Fruit fly (Drosophila melanogaster) whole organism, pupa: Measurements from ENCODE around the gene eIF3f1.
A peak's percentile ranks its signal among the peaks of the same experiment; 100 is the strongest.

Experiments
- CG10348 ChIP-seq: fragments of 200-800 bp; sonication (Bioruptor generic); IDR thresholded peaks from 2 replicates; pipeline ENCODE4 v1.3.6; 2022; ENCODE audit warnings: missing biosample characterization, missing genetic modification characterization
- CG12605 ChIP-seq: fragments of 200-800 bp; sonication (Bioruptor generic); IDR thresholded peaks from 2 replicates; pipeline ENCODE4 v1.3.6; 2022; ENCODE audit warnings: missing biosample characterization, missing genetic modification characterization
- CG13204 ChIP-seq: fragments of 200-800 bp; sonication (Bioruptor generic); optimal IDR thresholded peaks from 2 replicates; lab custom pipeline; 2018; ENCODE audit warnings: missing biosample characterization, mild to moderate bottlenecking, missing genetic modification characterization, moderate library complexity
- CG14655 ChIP-seq: fragments of 200-800 bp; sonication (Bioruptor generic); optimal IDR thresholded peaks from 3 replicates; lab custom pipeline; 2017; ENCODE audit warnings: mild to moderate bottlenecking, missing biosample characterization, missing genetic modification reagents, missing genetic modification characterization
- CG15710 ChIP-seq: fragments of 200-800 bp; sonication (Bioruptor generic); optimal IDR thresholded peaks from 2 replicates; lab custom pipeline; 2018; ENCODE audit warnings: missing biosample characterization, mild to moderate bottlenecking, missing genetic modification characterization, moderate library complexity
- CG17806 ChIP-seq: fragments of 200-800 bp; sonication (Bioruptor generic); optimal IDR thresholded peaks from 2 replicates; lab custom pipeline; 2018; ENCODE audit warnings: missing biosample characterization, mild to moderate bottlenecking, missing genetic modification characterization, moderate library complexity
- CG32121 ChIP-seq: fragments of 200-800 bp; sonication (Bioruptor generic); IDR thresholded peaks from 2 replicates; pipeline ENCODE4 v1.3.6; 2022; ENCODE audit warnings: missing biosample characterization, missing genetic modification characterization
- CG34367 ChIP-seq: fragments of 200-800 bp; sonication (Bioruptor generic); optimal IDR thresholded peaks from 2 replicates; lab custom pipeline; 2018; ENCODE audit warnings: missing biosample characterization, mild to moderate bottlenecking, missing genetic modification characterization
- CG4496 ChIP-seq: fragments of 200-800 bp; sonication (Bioruptor generic); IDR thresholded peaks from 3 replicates; pipeline ENCODE4 v1.3.6; 2022; ENCODE audit warnings: missing biosample characterization, missing genetic modification characterization
- CG8159 ChIP-seq: fragments of 200-800 bp; sonication (Bioruptor generic); optimal IDR thresholded peaks from 3 replicates; lab custom pipeline; 2018; ENCODE audit warnings: missing biosample characterization, mild to moderate bottlenecking, missing genetic modification characterization, moderate library complexity
- CG8301 ChIP-seq: fragments of 200-800 bp; sonication (Bioruptor generic); optimal IDR thresholded peaks from 2 replicates; lab custom pipeline; 2018; ENCODE audit warnings: missing biosample characterization, mild to moderate bottlenecking, missing genetic modification characterization
- CG9948 ChIP-seq: fragments of 200-800 bp; sonication (Bioruptor generic); optimal IDR thresholded peaks from 2 replicates; lab custom pipeline; 2018; ENCODE audit warnings: missing biosample characterization, mild to moderate bottlenecking, missing genetic modification characterization, moderate library complexity
- D1 ChIP-seq: fragments of 200-800 bp; sonication (Bioruptor generic); optimal IDR thresholded peaks from 2 replicates; lab custom pipeline; 2018; ENCODE audit warnings: missing biosample characterization, mild to moderate bottlenecking, missing genetic modification characterization, moderate library complexity
- EcR ChIP-seq: fragments of 200-800 bp; sonication (Bioruptor generic); optimal IDR thresholded peaks from 3 replicates; lab custom pipeline; 2019; ENCODE audit warnings: missing biosample characterization, missing genetic modification characterization, mild to moderate bottlenecking, moderate library complexity, missing genetic modification reagents
- Ets98B ChIP-seq: fragments of 200-800 bp; sonication (Bioruptor generic); IDR thresholded peaks from 2 replicates; pipeline ENCODE4 v1.3.6; 2022; ENCODE audit warnings: missing biosample characterization, missing genetic modification characterization
- Pif1A ChIP-seq: fragments of 200-800 bp; sonication (Bioruptor generic); optimal IDR thresholded peaks from 3 replicates; lab custom pipeline; 2016; ENCODE audit warnings: missing biosample characterization, missing genetic modification characterization
- Pif1B ChIP-seq: fragments of 200-800 bp; sonication (Bioruptor generic); optimal IDR thresholded peaks from 3 replicates; lab custom pipeline; 2016; ENCODE audit warnings: missing biosample characterization, missing genetic modification characterization
- Snoo ChIP-seq: fragments of 200-800 bp; sonication (Bioruptor generic); optimal IDR thresholded peaks from 3 replicates; lab custom pipeline; 2017; ENCODE audit warnings: missing biosample characterization, mild to moderate bottlenecking, missing genetic modification characterization, inconsistent platforms
- fd96Ca ChIP-seq: fragments of 200-800 bp; sonication (Bioruptor generic); IDR thresholded peaks from 3 replicates; pipeline ENCODE4 v1.3.6; 2022; ENCODE audit warnings: missing biosample characterization, missing genetic modification characterization
- gl ChIP-seq: fragments of 200-800 bp; sonication (Bioruptor generic); optimal IDR thresholded peaks from 2 replicates; lab custom pipeline; 2018; ENCODE audit warnings: missing biosample characterization, mild to moderate bottlenecking, missing genetic modification characterization
- rn ChIP-seq: fragments of 200-800 bp; sonication (Bioruptor generic); IDR thresholded peaks from 2 replicates; pipeline ENCODE4 v1.3.6; 2022; ENCODE audit warnings: missing biosample characterization, missing genetic modification characterization

eIF3f1 gene

DNA sequence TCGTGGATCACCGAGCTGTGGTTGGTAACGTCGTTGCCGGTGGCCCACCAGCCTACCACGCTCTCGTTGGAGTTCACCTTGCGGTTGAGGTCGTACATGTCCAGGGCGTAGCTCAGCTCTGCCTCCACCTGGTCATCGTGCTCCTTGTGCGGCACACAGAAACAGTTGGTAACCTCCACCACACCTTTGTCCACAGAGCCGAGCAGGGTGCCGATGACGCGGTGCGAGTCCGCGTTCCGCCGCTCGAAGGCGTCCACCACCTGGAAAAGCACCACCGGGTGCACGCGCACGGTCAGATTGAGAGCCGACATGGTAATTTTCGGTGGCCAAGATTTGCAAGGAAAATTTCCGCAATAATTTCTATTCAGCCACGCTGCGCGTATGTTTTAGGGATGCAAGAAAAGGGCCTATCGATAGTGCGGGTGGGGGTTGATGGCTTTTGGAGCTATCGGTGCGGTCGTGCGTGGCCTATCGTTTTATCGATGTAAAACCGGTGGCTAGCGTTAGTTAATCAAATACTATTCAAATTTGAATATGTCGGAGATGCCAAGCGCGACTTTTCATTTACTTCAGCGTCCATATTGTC lies at the start of gene eIF3f1:
Gene eIF3f1 (minus strand): TSS at position 408 of the 586 bp plus-strand sequence.
- TF ChIP-seq CG15710 (tag; lab: Kevin White, UChicago) (no peak), CG8301 (tag; lab: Kevin White, UChicago) (no peak), EcR (GFP tag; lab: Kevin White, UChicago) (peak; percentile 56), D1 (tag; lab: Kevin White, UChicago) (no peak), CG34367 (tag; lab: Kevin White, UChicago) (no peak), CG4496 (GFP tag; lab: Robert Waterston, UW) (no peak), gl (no peak), rn (GFP tag; lab: Robert Waterston, UW) (no peak), Snoo (tag; lab: Kevin White, UChicago) (no peak), CG12605 (GFP tag; lab: Robert Waterston, UW) (no peak), CG8159 (tag; lab: Kevin White, UChicago) (no peak), fd96Ca (no peak), CG32121 (GFP tag; lab: Robert Waterston, UW) (no peak), Ets98B (GFP tag; lab: Robert Waterston, UW) (0 out of 2 replicates have a peak, but pooled peaks have one; percentile 22), CG9948 (tag; lab: Kevin White, UChicago) (no peak), CG17806 (no peak)

DNA sequence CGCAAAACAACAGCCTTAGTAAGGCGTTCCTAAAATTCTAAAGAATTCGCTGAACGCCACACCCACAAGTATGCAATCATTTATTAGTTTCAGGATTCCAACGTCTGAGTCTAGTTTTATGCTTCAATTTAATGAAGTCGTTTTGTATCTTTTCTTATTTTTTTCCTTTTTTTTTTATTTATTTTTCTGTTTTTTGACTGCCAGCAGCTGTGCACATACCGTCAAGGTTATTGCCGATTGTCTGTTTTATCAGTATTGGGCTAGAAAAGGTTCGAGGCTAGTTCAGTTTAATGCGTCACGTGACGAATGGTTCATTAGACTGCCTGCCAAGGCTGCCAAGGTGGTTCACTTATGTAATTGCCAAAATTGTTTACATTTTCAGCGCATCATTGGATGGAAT lies 47.4 kb upstream of the eIF3f1 start:
- TF ChIP-seq CG10348 (GFP tag; lab: Robert Waterston, UW) (no peak), CG4496 (GFP tag; lab: Robert Waterston, UW) (no peak), CG17806 (no peak), Snoo (tag; lab: Kevin White, UChicago) (peak; percentile 46), Ets98B (GFP tag; lab: Robert Waterston, UW) (no peak), rn (GFP tag; lab: Robert Waterston, UW) (no peak), D1 (tag; lab: Kevin White, UChicago) (no peak), fd96Ca (no peak), gl (no peak), CG14655 (GFP tag; lab: Kevin White, UChicago) (no peak), Pif1A (peak; percentile 14), EcR (GFP tag; lab: Kevin White, UChicago) (no peak), CG15710 (tag; lab: Kevin White, UChicago) (no peak), CG12605 (GFP tag; lab: Robert Waterston, UW) (no peak), Pif1B (GFP tag; lab: Kevin White, UChicago) (no peak), CG34367 (tag; lab: Kevin White, UChicago) (no peak)

DNA sequence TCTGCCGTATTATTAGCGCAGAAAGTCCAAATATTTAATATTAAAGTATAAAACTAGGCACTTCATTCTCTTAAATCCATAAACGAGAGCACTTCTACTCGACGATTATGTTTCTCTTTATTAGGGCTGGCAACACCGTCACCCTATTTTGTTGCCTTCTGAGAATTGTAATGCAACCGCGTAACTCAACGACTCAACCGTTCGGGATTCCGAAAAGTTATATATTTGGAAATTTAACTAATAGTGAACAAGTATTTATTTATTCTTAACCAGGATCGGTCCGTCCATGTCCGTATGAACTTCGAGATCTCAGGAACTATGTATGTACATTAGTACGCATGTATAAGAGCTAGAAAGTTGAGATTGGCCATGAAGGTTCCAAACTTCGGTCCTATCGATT lies 35.8 kb upstream of the eIF3f1 start, which contains the start of gene atms:
Gene atms (plus strand): TSS at position 301 of the 400 bp plus-strand sequence.
- TF ChIP-seq CG13204 (GFP tag; lab: Kevin White, UChicago) (no peak), EcR (GFP tag; lab: Kevin White, UChicago) (no peak), CG14655 (GFP tag; lab: Kevin White, UChicago) (no peak), gl (no peak), CG4496 (GFP tag; lab: Robert Waterston, UW) (no peak), Snoo (tag; lab: Kevin White, UChicago) (no peak), CG15710 (tag; lab: Kevin White, UChicago) (no peak)

DNA sequence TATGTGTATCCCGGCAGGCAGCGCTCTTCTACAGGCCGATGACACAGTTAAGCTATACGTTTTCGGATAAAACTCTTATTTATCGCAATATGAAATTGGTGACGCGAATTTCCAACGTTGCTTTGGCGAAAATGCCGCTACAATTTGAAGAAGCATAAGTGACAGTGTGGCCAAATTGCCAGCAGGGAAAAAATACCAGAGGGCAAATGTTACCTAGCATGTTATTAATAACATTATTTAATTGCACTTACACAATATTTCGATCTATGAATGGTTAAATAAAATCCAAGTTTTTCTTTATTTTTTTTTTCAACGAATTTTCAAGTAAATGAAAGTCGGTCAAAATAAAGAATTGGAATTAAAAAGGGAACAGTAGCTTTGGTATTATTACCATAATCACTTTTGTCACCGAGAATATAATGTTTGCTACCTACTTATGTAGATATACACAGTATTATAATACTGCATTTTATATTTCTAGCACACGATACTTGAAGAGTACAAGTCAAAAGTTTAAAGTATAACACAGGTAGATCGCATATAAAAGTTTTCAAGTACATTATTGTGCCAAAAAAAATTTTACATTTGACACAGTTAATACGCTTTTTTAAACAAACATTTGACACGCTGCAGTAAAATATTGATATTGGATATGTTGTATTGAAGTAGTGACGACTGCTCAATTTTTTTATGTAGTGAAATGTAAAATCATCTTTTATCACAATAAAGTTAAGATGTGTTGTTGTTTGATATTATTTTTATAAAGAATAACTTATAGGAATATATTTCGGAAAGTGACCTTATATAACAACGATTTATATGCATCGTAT lies 35.1 kb upstream of the eIF3f1 start, which contains the start of gene tacc:
Gene tacc (minus strand): TSS at position 169 of the 830 bp plus-strand sequence.
- TF ChIP-seq CG17806 = no peak
- no peak for TF ChIP-seq fd96Ca

DNA sequence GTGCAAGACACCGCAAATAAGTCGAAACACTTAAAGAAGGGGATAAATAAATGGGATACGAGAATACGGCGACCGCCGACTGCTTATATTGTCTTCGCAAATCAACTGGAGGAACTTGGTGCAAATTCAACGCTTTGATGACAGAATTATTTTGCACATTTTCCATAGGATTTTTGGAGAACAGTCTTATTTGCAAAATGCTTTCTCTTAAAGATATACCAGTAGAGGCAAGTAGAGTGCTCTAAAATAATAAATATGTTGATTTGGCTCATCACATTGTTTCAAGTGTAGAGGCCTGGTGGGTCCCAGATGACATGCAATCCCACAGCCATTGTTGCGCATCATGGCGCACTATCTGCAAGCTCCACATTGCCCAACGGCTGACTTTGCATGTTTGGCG lies 33.3 kb upstream of the eIF3f1 start:
- TF ChIP-seq CG32121 (GFP tag; lab: Robert Waterston, UW) (0 out of 2 replicates have a peak, but pooled peaks have one; percentile 30), CG8159 (tag; lab: Kevin White, UChicago) (peak; percentile 42), CG9948 (tag; lab: Kevin White, UChicago) (peak; percentile 30), Pif1A (peak; percentile 1), CG14655 (GFP tag; lab: Kevin White, UChicago) (peak; percentile 60), CG17806 (peak; percentile 30), EcR (GFP tag; lab: Kevin White, UChicago) (no peak), fd96Ca (peak; percentile 48; the same call in 1 of the 3 replicates), CG15710 (tag; lab: Kevin White, UChicago) (peak; percentile 44), CG8301 (tag; lab: Kevin White, UChicago) (peak; percentile 43), Ets98B (GFP tag; lab: Robert Waterston, UW) (no peak)

DNA sequence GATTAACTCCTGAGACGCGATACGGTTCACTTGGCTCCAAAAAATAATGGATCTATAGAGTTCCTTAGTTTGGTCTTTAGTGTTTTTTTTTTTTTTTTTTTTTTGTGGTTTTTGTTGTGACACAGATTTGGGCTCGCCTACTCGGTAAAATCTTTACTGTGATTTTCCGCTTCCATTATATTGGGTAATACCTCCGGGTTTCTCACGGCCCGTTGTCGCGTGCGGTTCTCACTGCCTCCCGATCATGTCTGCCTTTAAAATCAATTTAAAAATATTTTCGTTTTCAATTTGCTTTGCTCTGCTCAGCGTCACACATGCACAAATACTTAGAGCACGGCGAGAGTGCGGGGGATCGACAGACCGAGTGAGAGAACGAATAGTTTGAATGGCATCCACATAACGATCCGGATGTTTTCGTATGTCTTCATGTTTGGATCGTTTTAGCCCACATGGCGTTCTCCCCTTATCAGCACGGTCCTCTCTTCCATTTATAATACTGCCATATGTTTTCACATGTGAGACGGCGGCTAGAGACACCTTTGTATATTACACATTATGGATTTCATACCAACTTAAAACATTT lies 32.3 kb upstream of the eIF3f1 start:
- TF ChIP-seq CG12605 (GFP tag; lab: Robert Waterston, UW) (no peak), CG17806 (no peak), CG13204 (GFP tag; lab: Kevin White, UChicago) (no peak), D1 (tag; lab: Kevin White, UChicago) (no peak), gl (no peak), rn (GFP tag; lab: Robert Waterston, UW) (no peak), fd96Ca (no peak), CG9948 (tag; lab: Kevin White, UChicago) (no peak), CG8159 (tag; lab: Kevin White, UChicago) (no peak), CG34367 (tag; lab: Kevin White, UChicago) (no peak), CG32121 (GFP tag; lab: Robert Waterston, UW) (no peak), CG14655 (GFP tag; lab: Kevin White, UChicago) (no peak), CG15710 (tag; lab: Kevin White, UChicago) (no peak), Pif1B (GFP tag; lab: Kevin White, UChicago) (no peak)
